Worm (Caenorhabditis elegans) whole organism, late embryonic: ENCODE measurements around the gene math-22.
A peak's percentile ranks its signal among the peaks of the same experiment; 100 is the strongest.
"Not testable (repeated sequence)": the region's sequence is repeated elsewhere in the genome, so short reads cannot be mapped to it uniquely, and the experiment has no call there.

Experiments
- C08G9.2 ChIP-seq: sonication (generic microtip); optimal IDR thresholded peaks from 2 replicates; lab custom pipeline; 2016; ENCODE audit warnings: mild to moderate bottlenecking, missing genetic modification characterization, moderate library complexity, missing compliant biosample characterization
- C38D4.7 ChIP-seq: fragments of 200-800 bp; sonication (Bioruptor generic); optimal IDR thresholded peaks from 2 replicates; lab custom pipeline; 2018; ENCODE audit warnings: mild to moderate bottlenecking, missing genetic modification characterization, moderate library complexity, missing compliant biosample characterization
- K02D7.2 ChIP-seq: sonication (generic microtip); optimal IDR thresholded peaks from 2 replicates; lab custom pipeline; 2017; ENCODE audit warnings: mild to moderate bottlenecking, missing genetic modification characterization, missing compliant biosample characterization
- T23F11.4 ChIP-seq: fragments of 200-800 bp; sonication (Bioruptor generic); optimal IDR thresholded peaks from 2 replicates; lab custom pipeline; 2018; ENCODE audit warnings: mild to moderate bottlenecking, missing genetic modification characterization, missing compliant biosample characterization
- ama-1 ChIP-seq: fragments of 150-350 bp; optimal IDR thresholded peaks from 2 replicates; lab custom pipeline; 2014
- ceh-18 ChIP-seq: sonication (generic microtip); optimal IDR thresholded peaks from 2 replicates; lab custom pipeline; 2016; ENCODE audit warnings: missing genetic modification characterization, missing compliant biosample characterization
- ceh-2 ChIP-seq: sonication (generic microtip); optimal IDR thresholded peaks from 2 replicates; lab custom pipeline; 2016; ENCODE audit warnings: missing genotype, missing genetic modification characterization, missing compliant biosample characterization
- ceh-48 ChIP-seq: sonication (generic microtip); optimal IDR thresholded peaks from 2 replicates; lab custom pipeline; 2016; ENCODE audit warnings: missing genetic modification characterization, inconsistent platforms, missing compliant biosample characterization
- dmd-4 ChIP-seq: sonication (generic microtip); optimal IDR thresholded peaks from 2 replicates; lab custom pipeline; 2016; ENCODE audit warnings: borderline replicate concordance, missing genetic modification characterization, missing compliant biosample characterization
- dve-1 ChIP-seq: sonication (generic microtip); optimal IDR thresholded peaks from 2 replicates; lab custom pipeline; 2017; ENCODE audit warnings: antibody characterized with exemption, mild to moderate bottlenecking, missing genetic modification characterization, missing compliant biosample characterization
- elt-2 ChIP-seq: sonication (generic microtip); optimal IDR thresholded peaks from 2 replicates; lab custom pipeline; 2016; ENCODE audit warnings: missing genetic modification reagents, missing genetic modification characterization, missing compliant biosample characterization
- elt-4 ChIP-seq: sonication (generic microtip); optimal IDR thresholded peaks from 2 replicates; lab custom pipeline; 2016; ENCODE audit warnings: missing genetic modification characterization, missing compliant biosample characterization
- fkh-10 ChIP-seq: fragments of 150-350 bp; optimal IDR thresholded peaks from 2 replicates; lab custom pipeline; 2014; ENCODE audit warnings: missing biosample characterization, missing genetic modification reagents, missing genetic modification characterization
- hlh-13 ChIP-seq: fragments of 200-800 bp; sonication (Bioruptor generic); optimal IDR thresholded peaks from 2 replicates; lab custom pipeline; 2018; ENCODE audit warnings: mild to moderate bottlenecking, missing genetic modification characterization, missing compliant biosample characterization
- hlh-30 ChIP-seq: sonication (generic microtip); optimal IDR thresholded peaks from 2 replicates; lab custom pipeline; 2017; ENCODE audit warnings: antibody characterized with exemption, missing genetic modification characterization, missing compliant biosample characterization; ENCODE audit not compliant: insufficient read depth
- hlh-6 ChIP-seq: sonication (generic microtip); optimal IDR thresholded peaks from 2 replicates; lab custom pipeline; 2016; ENCODE audit warnings: missing genotype, missing genetic modification characterization, missing compliant biosample characterization
- hlh-8 ChIP-seq: sonication (generic microtip); optimal IDR thresholded peaks from 2 replicates; lab custom pipeline; 2016; ENCODE audit warnings: missing genotype, missing genetic modification characterization, missing compliant biosample characterization
- lin-11 ChIP-seq: fragments of 200-800 bp; sonication (Bioruptor generic); optimal IDR thresholded peaks from 2 replicates; lab custom pipeline; 2018; ENCODE audit warnings: mild to moderate bottlenecking, missing genetic modification characterization, missing compliant biosample characterization
- nhr-11 ChIP-seq: fragments of 150-350 bp; optimal IDR thresholded peaks from 2 replicates; lab custom pipeline; 2014; ENCODE audit warnings: missing biosample characterization, missing genetic modification characterization
- pax-1 ChIP-seq: fragments of 150-350 bp; optimal IDR thresholded peaks from 2 replicates; lab custom pipeline; 2014; ENCODE audit warnings: missing biosample characterization, missing genetic modification characterization
- pha-2 ChIP-seq: sonication (generic microtip); optimal IDR thresholded peaks from 2 replicates; lab custom pipeline; 2017; ENCODE audit warnings: mild to moderate bottlenecking, missing genetic modification characterization, missing compliant biosample characterization
- pha-4 ChIP-seq: fragments of 150-350 bp; optimal IDR thresholded peaks from 2 replicates; lab custom pipeline; 2018; ENCODE audit warnings: missing biosample characterization, missing genetic modification reagents, missing genetic modification characterization
- rnt-1 ChIP-seq: sonication (generic microtip); optimal IDR thresholded peaks from 2 replicates; lab custom pipeline; 2016; ENCODE audit warnings: missing genetic modification characterization, missing compliant biosample characterization
- unc-86 ChIP-seq: sonication (generic microtip); optimal IDR thresholded peaks from 2 replicates; lab custom pipeline; 2016; ENCODE audit warnings: missing genetic modification characterization, missing compliant biosample characterization
- zip-5 ChIP-seq: sonication (generic microtip); optimal IDR thresholded peaks from 2 replicates; lab custom pipeline; 2016; ENCODE audit warnings: missing genetic modification characterization, missing compliant biosample characterization
- ztf-16 ChIP-seq: sonication (generic microtip); optimal IDR thresholded peaks from 2 replicates; lab custom pipeline; 2017; ENCODE audit warnings: missing genetic modification characterization, missing compliant biosample characterization

The math-22 gene

DNA sequence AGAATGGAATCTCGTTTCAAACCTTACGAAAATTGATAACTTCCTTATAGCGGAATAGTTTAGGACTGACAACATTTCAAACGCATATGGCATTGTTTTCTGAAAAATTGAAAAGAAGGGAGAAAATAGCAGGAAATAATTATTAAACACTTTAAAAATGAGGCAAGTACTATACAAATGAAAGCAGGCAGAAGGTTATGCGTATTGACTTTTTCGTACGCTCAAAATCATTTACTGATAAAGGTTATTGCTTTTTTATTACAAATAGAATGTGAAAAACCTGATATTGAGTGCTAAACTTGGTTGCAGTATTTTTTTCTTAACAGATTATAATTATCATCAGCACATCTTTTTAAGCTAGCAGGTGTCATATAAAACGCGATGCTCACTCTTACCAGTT, 34.4 kb downstream of the math-22 start, which contains the start of gene ZK250.13:
Gene ZK250.13 (minus strand): TSS at position 101 of the 400 bp plus-strand sequence.
- TF ChIP-seq ceh-48 (tag; lab: Kevin White, UChicago) (no peak), lin-11 (no peak), dve-1 (no peak), elt-4 (tag; lab: Kevin White, UChicago) (no peak), C08G9.2 (tag; lab: Kevin White, UChicago) (no peak), hlh-30 (tag; lab: Kevin White, UChicago) (no peak), ceh-18 (tag; lab: Kevin White, UChicago) (no peak), nhr-11 (tag; lab: Kevin White, UChicago) (no peak), zip-5 (tag; lab: Kevin White, UChicago) (no peak), K02D7.2 (tag; lab: Kevin White, UChicago) (no peak), ztf-16 (no peak), pha-4 (tag; lab: Kevin White, UChicago) (no peak), hlh-6 (tag; lab: Kevin White, UChicago) (no peak), C38D4.7 (GFP tag; lab: Kevin White, UChicago) (no peak)

DNA sequence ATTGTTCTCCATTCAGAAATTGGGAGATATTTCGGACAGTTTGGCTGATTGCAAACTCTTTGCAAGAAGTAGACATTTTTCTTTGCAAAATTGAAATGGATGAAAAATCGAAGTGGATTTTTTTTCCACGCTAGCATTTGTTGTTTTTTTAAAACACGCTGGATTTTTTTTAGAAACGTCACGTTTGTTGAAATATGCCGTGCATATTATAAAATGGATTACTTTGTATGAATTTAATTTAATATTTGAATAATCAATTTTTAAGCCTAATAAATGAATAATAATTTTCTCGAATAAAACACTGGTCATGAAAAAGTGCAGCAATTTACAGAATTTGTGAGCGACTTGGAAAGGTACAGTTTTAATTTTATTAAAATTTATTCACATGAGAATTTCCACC, 39.9 kb downstream of the math-22 start, which contains the start of gene ZK250.14:
Gene ZK250.14 (minus strand): TSS at position 101 of the 400 bp plus-strand sequence.
- TF ChIP-seq ama-1 (lab: Kevin White, UChicago) (no peak), ceh-48 (tag; lab: Kevin White, UChicago) (no peak), pax-1 (tag; lab: Kevin White, UChicago) (no peak), zip-5 (tag; lab: Kevin White, UChicago) (no peak), elt-2 (tag; lab: Kevin White, UChicago) (no peak), rnt-1 (tag; lab: Kevin White, UChicago) (no peak), ceh-2 (tag; lab: Kevin White, UChicago) (no peak)

DNA sequence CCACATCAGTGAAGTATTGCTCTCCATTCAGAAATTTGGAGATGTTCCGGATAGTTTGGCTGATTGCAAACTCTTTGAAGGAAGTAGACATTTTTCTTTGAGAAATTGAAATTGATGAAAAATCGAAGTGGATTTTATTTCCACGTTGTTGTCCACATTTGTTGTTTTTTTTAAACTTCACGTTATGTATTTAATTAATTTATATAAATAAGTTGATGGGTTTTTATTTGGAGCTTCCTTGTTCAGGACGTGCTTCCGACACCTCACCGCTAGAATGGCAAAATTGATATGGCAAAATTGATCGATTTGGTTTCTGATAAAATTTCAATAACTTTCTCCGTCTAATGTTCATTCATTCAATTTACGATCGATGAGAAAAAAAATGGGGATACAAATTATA, 41.2 kb downstream of the math-22 start, which contains the start of gene math-48:
Gene math-48 (minus strand): TSS at position 101 of the 400 bp plus-strand sequence.
- TF ChIP-seq hlh-8 (no peak), fkh-10 (no peak), pax-1 (tag; lab: Kevin White, UChicago) (no peak), unc-86 (tag; lab: Kevin White, UChicago) (no peak)

DNA sequence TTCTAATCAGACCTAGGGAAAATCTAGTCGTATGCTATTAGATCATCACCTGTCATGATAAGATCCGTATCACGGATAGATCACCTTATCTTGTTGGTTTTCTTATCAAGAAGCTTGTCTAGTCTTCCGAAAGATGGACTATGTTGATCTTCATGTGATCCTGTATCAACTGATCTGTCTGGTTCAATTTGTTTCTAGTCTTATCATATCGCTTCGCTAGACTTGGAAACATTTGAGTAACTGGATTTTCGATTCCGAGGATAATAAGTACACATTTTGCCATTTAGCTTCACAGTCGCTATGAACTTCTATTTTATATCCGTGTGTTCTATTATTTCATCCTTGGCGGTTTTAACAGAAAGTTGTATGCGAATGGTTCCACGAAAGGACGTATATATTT, 43.2 kb downstream of the math-22 start, which contains the start of gene ZK250.2:
Gene ZK250.2 (plus strand): TSS at position 301 of the 400 bp plus-strand sequence.
- not testable (repeated sequence) for TF ChIP-seq hlh-13 (GFP tag; lab: Kevin White, UChicago); pha-2; pax-1 (tag; lab: Kevin White, UChicago)
- TF ChIP-seq, all 69 proteins: peak for 0; not testable (repeated sequence) for 69

DNA sequence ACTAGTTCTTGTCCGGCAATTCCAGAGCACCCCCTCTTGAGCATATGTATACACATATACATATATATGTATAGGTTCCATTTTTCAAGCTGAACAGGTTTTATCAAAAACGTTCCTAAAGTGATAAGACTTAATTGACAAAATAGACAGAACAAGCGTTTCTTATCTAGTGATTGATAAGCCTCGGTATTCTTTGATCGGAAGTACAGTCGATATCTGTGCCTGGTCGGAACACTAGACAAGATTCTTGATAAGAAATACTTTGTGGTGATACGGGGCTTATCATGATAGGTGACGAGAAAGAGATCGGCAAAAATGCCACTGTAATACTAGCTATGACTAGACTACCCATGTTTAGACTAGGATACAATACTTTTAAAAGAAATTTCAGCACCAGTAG, 43.9 kb downstream of the math-22 start:
- TF ChIP-seq elt-2 (tag; lab: Kevin White, UChicago) (peak; percentile 99), T23F11.4 (GFP tag; lab: Kevin White, UChicago) (no peak)
- TF ChIP-seq, all 69 proteins: peak for 1

DNA sequence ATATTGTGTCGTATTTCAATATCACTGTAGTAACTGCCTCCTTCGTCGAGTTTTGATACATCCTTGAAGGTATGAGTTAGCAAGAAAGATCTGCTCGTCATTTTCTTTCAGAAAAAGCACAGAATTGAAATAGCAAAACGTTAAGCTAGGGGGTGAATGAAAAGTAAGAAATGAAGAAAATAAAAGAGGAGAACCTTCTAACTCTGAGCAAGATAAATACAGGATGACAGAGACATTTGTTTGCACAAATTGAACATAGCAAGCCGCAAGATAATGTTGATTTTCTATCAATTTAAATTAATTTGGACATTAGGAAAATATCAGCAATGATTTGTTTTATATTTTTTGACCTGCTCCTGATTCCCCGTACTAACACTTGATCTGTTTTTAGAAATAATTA, 50.4 kb downstream of the math-22 start, which contains the start of gene math-49:
Gene math-49 (minus strand): TSS at position 101 of the 400 bp plus-strand sequence.
- TF ChIP-seq dmd-4; ceh-18 (tag; lab: Kevin White, UChicago); C38D4.7 (GFP tag; lab: Kevin White, UChicago): not testable (repeated sequence)
